Fruit fly (Drosophila melanogaster) whole organism, pupa: ENCODE measurements around the gene Snoo.

Experiments
- CG12605 ChIP-seq: fragments of 200-800 bp; sonication (Bioruptor generic); IDR thresholded peaks from 2 replicates; pipeline ENCODE4 v1.3.6; 2022; ENCODE audit warnings: missing biosample characterization, missing genetic modification characterization
- CG17806 ChIP-seq: fragments of 200-800 bp; sonication (Bioruptor generic); optimal IDR thresholded peaks from 2 replicates; lab custom pipeline; 2018; ENCODE audit warnings: missing biosample characterization, mild to moderate bottlenecking, missing genetic modification characterization, moderate library complexity
- CG32121 ChIP-seq: fragments of 200-800 bp; sonication (Bioruptor generic); IDR thresholded peaks from 2 replicates; pipeline ENCODE4 v1.3.6; 2022; ENCODE audit warnings: missing biosample characterization, missing genetic modification characterization
- CG8159 ChIP-seq: fragments of 200-800 bp; sonication (Bioruptor generic); optimal IDR thresholded peaks from 3 replicates; lab custom pipeline; 2018; ENCODE audit warnings: missing biosample characterization, mild to moderate bottlenecking, missing genetic modification characterization, moderate library complexity
- CG9948 ChIP-seq: fragments of 200-800 bp; sonication (Bioruptor generic); optimal IDR thresholded peaks from 2 replicates; lab custom pipeline; 2018; ENCODE audit warnings: missing biosample characterization, mild to moderate bottlenecking, missing genetic modification characterization, moderate library complexity
- Ets98B ChIP-seq: fragments of 200-800 bp; sonication (Bioruptor generic); IDR thresholded peaks from 2 replicates; pipeline ENCODE4 v1.3.6; 2022; ENCODE audit warnings: missing biosample characterization, missing genetic modification characterization
- fd96Ca ChIP-seq: fragments of 200-800 bp; sonication (Bioruptor generic); IDR thresholded peaks from 3 replicates; pipeline ENCODE4 v1.3.6; 2022; ENCODE audit warnings: missing biosample characterization, missing genetic modification characterization
- gl ChIP-seq: fragments of 200-800 bp; sonication (Bioruptor generic); optimal IDR thresholded peaks from 2 replicates; lab custom pipeline; 2018; ENCODE audit warnings: missing biosample characterization, mild to moderate bottlenecking, missing genetic modification characterization

DNA sequence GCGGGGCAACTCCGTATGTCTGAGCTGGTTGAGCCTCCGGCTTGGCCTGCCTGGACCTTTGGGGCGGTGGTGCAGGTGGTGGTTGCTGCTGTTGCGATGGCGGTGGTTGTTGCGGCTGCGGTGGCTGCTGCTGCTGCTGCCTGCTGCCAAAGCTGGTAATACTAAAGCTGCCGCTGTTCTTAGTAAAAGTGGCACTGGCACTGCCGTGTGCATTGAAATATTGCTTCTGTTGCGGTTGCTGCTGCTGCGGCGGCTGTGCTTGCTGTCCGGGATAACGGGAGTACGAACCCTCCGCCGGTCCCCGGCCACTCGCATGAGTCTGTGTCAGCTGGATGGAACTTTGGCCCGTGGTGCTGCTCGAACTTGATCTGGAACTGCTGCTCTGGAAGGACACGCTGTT is 105.6 kb downstream of the Snoo start:
- no peak for TF ChIP-seq CG17806 (tag; lab: Kevin White, UChicago)
- no peak for TF ChIP-seq CG8159 (tag; lab: Kevin White, UChicago)
- TF ChIP-seq CG32121: no peak
- TF ChIP-seq gl (tag; lab: Kevin White, UChicago): no peak
- TF ChIP-seq CG12605 (GFP tag; lab: Robert Waterston, UW): no peak
- no peak for TF ChIP-seq CG9948
- TF ChIP-seq fd96Ca (GFP tag; lab: Robert Waterston, UW): no peak
- TF ChIP-seq Ets98B: no peak
